Fruit fly (Drosophila melanogaster): ENCODE data around the gene CG11686.

DNA sequence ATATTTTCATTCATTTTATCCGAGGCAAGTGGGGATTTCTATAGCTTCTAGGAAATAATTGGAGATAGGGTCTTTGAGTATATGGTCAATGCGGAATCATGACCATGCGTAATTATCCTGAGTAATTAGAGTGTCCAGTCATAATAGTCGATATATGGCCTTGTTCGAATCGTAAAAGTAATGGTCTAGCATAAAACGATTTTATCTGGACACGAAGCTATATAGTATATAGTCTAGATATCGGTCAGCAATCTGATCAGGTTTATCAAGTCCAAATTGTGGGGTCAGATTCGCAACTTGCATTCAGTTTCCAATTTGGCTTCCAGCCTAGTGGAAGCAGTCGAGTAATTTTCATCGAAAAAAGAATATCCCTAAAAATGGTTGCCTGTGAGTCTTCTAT is 42.2 kb downstream of the CG11686 start, which contains the start of gene CG32473:
- TF ChIP-seq E2f2 (GFP tag; IDR thresholded peaks at IDR 0.05) (no peak), Taf1 (GFP tag; IDR thresholded peaks at IDR 0.05) (no peak), trem (tag; optimal IDR thresholded peaks at IDR 0.05) (no peak), Max (GFP tag; optimal IDR thresholded peaks at IDR 0.05) (no peak), klu (GFP tag; IDR thresholded peaks at IDR 0.05) (no peak)

Measured in whole organism, embryonic.